Worm (Caenorhabditis elegans): ENCODE data around the gene F01G12.18.

Gene F01G12.18

DNA sequence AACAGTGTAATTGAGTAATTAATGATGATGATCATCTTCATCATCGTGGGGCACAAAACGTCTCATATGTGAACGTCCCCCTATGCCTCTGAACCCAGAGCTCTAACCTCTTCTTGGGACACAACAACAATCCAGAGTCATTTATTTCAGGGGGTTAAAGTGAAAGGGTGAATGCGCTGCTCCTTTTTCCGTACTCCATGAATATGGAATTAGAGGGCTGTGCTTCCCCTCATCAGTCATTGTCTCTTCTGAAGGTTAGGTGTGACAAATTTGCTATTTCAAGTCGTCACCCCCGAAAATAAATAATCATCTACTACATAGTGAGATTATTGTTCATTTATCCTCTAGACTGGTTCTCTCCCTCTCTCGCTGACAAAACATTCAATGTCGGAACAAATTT lies 4.0 kb upstream of the F01G12.18 start:
- no peak for TF ChIP-seq tbx-11 (GFP tag; IDR thresholded peaks at IDR 0.05)
- TF ChIP-seq B0310.2 (tag; optimal IDR thresholded peaks at IDR 0.05) = no peak
- TF ChIP-seq sea-1 (GFP tag; conservative IDR thresholded peaks at IDR 0.05) = no peak
- no peak for TF ChIP-seq hmbx-1 (tag; optimal IDR thresholded peaks at IDR 0.05)
- TF ChIP-seq ceh-13 (GFP tag; optimal IDR thresholded peaks at IDR 0.05) = no peak
- TF ChIP-seq pes-1 (GFP tag; IDR thresholded peaks at IDR 0.05) = no peak
- no peak for TF ChIP-seq ets-7 (tag; optimal IDR thresholded peaks at IDR 0.05)
- no peak for TF ChIP-seq ama-1 (optimal IDR thresholded peaks at IDR 0.05)
- no peak for TF ChIP-seq scrt-1 (GFP tag; IDR thresholded peaks at IDR 0.05)
- no peak for TF ChIP-seq hnd-1 (tag; optimal IDR thresholded peaks at IDR 0.05)
- TF ChIP-seq tbx-37 (GFP tag; conservative IDR thresholded peaks at IDR 0.05) = no peak
- TF ChIP-seq F13C5.2 (tag; optimal IDR thresholded peaks at IDR 0.05) = no peak
- no peak for TF ChIP-seq aly-1 (tag; optimal IDR thresholded peaks at IDR 0.05)
- TF ChIP-seq flt-1 (GFP tag; IDR thresholded peaks at IDR 0.05) = no peak
- no peak for TF ChIP-seq hmg-4 (GFP tag; optimal IDR thresholded peaks at IDR 0.05)
- no peak for TF ChIP-seq ceh-36 (tag; optimal IDR thresholded peaks at IDR 0.05)
- TF ChIP-seq tra-4 (tag; optimal IDR thresholded peaks at IDR 0.05) = no peak

- TF ChIP-seq tbx-11 (GFP tag; IDR thresholded peaks at IDR 0.05) (no peak), ama-1 (optimal IDR thresholded peaks at IDR 0.05) (no peak), tra-4 (tag; optimal IDR thresholded peaks at IDR 0.05) (no peak), sea-1 (GFP tag; conservative IDR thresholded peaks at IDR 0.05) (no peak), hmg-4 (GFP tag; optimal IDR thresholded peaks at IDR 0.05) (no peak), flt-1 (GFP tag; IDR thresholded peaks at IDR 0.05) (no peak), ceh-13 (GFP tag; optimal IDR thresholded peaks at IDR 0.05) (no peak), ets-7 (tag; optimal IDR thresholded peaks at IDR 0.05) (no peak), aly-1 (tag; optimal IDR thresholded peaks at IDR 0.05) (no peak), hnd-1 (tag; optimal IDR thresholded peaks at IDR 0.05) (no peak), B0310.2 (tag; optimal IDR thresholded peaks at IDR 0.05) (no peak), scrt-1 (GFP tag; IDR thresholded peaks at IDR 0.05) (no peak), F13C5.2 (tag; optimal IDR thresholded peaks at IDR 0.05) (no peak), tbx-37 (GFP tag; conservative IDR thresholded peaks at IDR 0.05) (no peak)
Observed at ce11 chrX:16400897-16401296, 2.6 kb upstream of the F01G12.18 start.

ce11 chrX:16392107-16392506 lies 6.2 kb downstream of the F01G12.18 start:
- TF ChIP-seq ama-1 (optimal IDR thresholded peaks at IDR 0.05) = no peak
- peak; percentile 6 for TF ChIP-seq hmg-4 (GFP tag; optimal IDR thresholded peaks at IDR 0.05)
- no peak for TF ChIP-seq flt-1 (GFP tag; IDR thresholded peaks at IDR 0.05)
- no peak for TF ChIP-seq tra-4 (tag; optimal IDR thresholded peaks at IDR 0.05)

- TF ChIP-seq tbx-11 (GFP tag; IDR thresholded peaks at IDR 0.05) (no peak), aly-1 (tag; optimal IDR thresholded peaks at IDR 0.05) (no peak), sea-1 (GFP tag; conservative IDR thresholded peaks at IDR 0.05) (no peak), hnd-1 (tag; optimal IDR thresholded peaks at IDR 0.05) (no peak), flt-1 (GFP tag; IDR thresholded peaks at IDR 0.05) (no peak), ama-1 (optimal IDR thresholded peaks at IDR 0.05) (no peak), ceh-13 (GFP tag; optimal IDR thresholded peaks at IDR 0.05) (no peak), pes-1 (GFP tag; IDR thresholded peaks at IDR 0.05) (no peak), F13C5.2 (tag; optimal IDR thresholded peaks at IDR 0.05) (no peak), hmbx-1 (tag; optimal IDR thresholded peaks at IDR 0.05) (no peak), tbx-37 (GFP tag; conservative IDR thresholded peaks at IDR 0.05) (no peak), tra-4 (tag; optimal IDR thresholded peaks at IDR 0.05) (no peak), ets-7 (tag; optimal IDR thresholded peaks at IDR 0.05) (no peak)
Observed at ce11 chrX:16391110-16391509, 7.2 kb downstream of the F01G12.18 start.

DNA sequence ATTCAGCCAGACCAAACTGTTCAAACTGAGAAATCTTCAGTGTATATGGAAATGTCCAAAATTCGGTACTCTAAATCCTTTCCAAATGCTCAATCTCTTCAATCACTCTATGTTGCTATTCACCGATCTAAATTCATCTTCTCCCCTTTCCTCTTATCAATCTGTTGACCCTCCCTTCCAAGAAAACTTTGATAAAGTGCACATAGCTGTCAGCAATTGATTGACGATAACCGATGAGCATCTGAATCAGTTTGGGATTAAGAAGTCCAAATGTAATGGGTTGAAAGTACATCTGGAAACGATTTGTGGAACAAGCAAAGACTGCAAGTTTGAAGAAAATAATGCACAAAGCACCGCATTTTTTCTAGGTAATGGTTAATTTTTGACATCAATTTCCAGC lies 8.3 kb downstream of the F01G12.18 start:
- TF ChIP-seq hmbx-1 (tag; optimal IDR thresholded peaks at IDR 0.05) (no peak), ceh-36 (tag; optimal IDR thresholded peaks at IDR 0.05) (no peak), aly-1 (tag; optimal IDR thresholded peaks at IDR 0.05) (no peak), hmg-4 (GFP tag; optimal IDR thresholded peaks at IDR 0.05) (no peak), flt-1 (GFP tag; IDR thresholded peaks at IDR 0.05) (no peak), tra-4 (tag; optimal IDR thresholded peaks at IDR 0.05) (no peak), hnd-1 (tag; optimal IDR thresholded peaks at IDR 0.05) (no peak)

DNA sequence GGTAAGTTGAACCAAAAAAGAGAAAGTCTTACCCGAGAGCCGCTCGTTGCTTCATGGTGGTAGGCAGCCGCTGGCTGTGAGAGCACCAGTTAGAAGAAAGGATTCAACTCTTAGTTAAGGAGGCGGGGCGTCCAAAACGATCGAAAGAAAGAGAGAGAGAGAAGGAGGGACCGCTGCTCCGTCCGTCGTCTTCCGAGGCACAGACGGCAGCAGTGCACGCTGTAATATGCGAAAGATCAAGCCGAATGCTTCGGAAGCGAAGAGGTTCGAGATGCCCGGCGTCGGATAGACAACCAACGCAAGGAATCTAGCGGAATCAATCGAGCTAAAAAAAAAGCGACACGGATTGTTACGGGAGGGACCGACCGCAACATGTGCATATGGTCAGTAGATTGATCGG lies 9.0 kb downstream of the F01G12.18 start, which contains the start of gene let-2:
Gene let-2, minus strand, starts transcription at position 68 of the 400 bp plus-strand sequence.
- TF ChIP-seq ets-7 (tag; optimal IDR thresholded peaks at IDR 0.05) (no peak), ceh-13 (GFP tag; optimal IDR thresholded peaks at IDR 0.05) (no peak), tra-4 (tag; optimal IDR thresholded peaks at IDR 0.05) (no peak), tbx-37 (GFP tag; conservative IDR thresholded peaks at IDR 0.05) (no peak), hmbx-1 (tag; optimal IDR thresholded peaks at IDR 0.05) (no peak), sea-1 (GFP tag; conservative IDR thresholded peaks at IDR 0.05) (no peak), pes-1 (GFP tag; IDR thresholded peaks at IDR 0.05) (no peak), B0310.2 (tag; optimal IDR thresholded peaks at IDR 0.05) (no peak), hmg-4 (GFP tag; optimal IDR thresholded peaks at IDR 0.05) (no peak), tbx-11 (GFP tag; IDR thresholded peaks at IDR 0.05) (no peak), flt-1 (GFP tag; IDR thresholded peaks at IDR 0.05) (no peak)

DNA sequence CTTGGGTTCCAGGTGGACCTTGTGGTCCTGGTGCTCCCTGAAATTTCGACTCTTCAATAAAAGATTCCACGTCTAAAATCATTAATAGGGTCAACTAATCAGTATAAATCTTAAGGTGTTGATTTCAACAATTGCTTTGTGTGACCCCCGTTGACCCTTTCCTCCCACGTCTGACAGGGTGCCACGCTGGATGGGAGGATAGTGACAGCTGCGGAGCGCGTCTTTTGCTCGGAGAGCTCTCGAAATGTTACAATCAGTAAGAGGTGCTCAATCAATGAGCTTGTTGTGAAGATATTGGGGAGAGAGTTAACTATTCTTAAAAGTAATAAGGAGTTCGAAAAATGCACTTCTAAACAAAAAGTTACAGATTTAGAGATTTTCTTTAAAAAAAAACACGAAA lies 9.9 kb downstream of the F01G12.18 start:
- no peak for TF ChIP-seq flt-1 (GFP tag; IDR thresholded peaks at IDR 0.05)
- TF ChIP-seq hmg-4 (GFP tag; optimal IDR thresholded peaks at IDR 0.05) = no peak

ce11 chrX:16387690-16388361 lies 10.4 kb downstream of the F01G12.18 start:
- no peak for TF ChIP-seq tra-4 (tag; optimal IDR thresholded peaks at IDR 0.05)
- TF ChIP-seq pes-1 (GFP tag; IDR thresholded peaks at IDR 0.05) = no peak
- no peak for TF ChIP-seq flt-1 (GFP tag; IDR thresholded peaks at IDR 0.05)
- no peak for TF ChIP-seq F13C5.2 (tag; optimal IDR thresholded peaks at IDR 0.05)
- TF ChIP-seq sea-1 (GFP tag; conservative IDR thresholded peaks at IDR 0.05) = no peak
- no peak for TF ChIP-seq ama-1 (optimal IDR thresholded peaks at IDR 0.05)
- TF ChIP-seq ceh-36 (tag; optimal IDR thresholded peaks at IDR 0.05) = no peak
- no peak for TF ChIP-seq aly-1 (tag; optimal IDR thresholded peaks at IDR 0.05)
- no peak for TF ChIP-seq B0310.2 (tag; optimal IDR thresholded peaks at IDR 0.05)
- no peak for TF ChIP-seq tbx-11 (GFP tag; IDR thresholded peaks at IDR 0.05)
- TF ChIP-seq ceh-13 (GFP tag; optimal IDR thresholded peaks at IDR 0.05) = no peak
- no peak for TF ChIP-seq ets-7 (tag; optimal IDR thresholded peaks at IDR 0.05)
- TF ChIP-seq tbx-37 (GFP tag; conservative IDR thresholded peaks at IDR 0.05) = no peak
- TF ChIP-seq hmg-4 (GFP tag; optimal IDR thresholded peaks at IDR 0.05) = no peak
- TF ChIP-seq scrt-1 (GFP tag; IDR thresholded peaks at IDR 0.05) = no peak
- TF ChIP-seq hnd-1 (tag; optimal IDR thresholded peaks at IDR 0.05) = no peak
- TF ChIP-seq hmbx-1 (tag; optimal IDR thresholded peaks at IDR 0.05) = no peak

All from whole organism, early embryonic.